Fruit fly (Drosophila melanogaster) Kc167 (cell line): ENCODE measurements around the gene Gr10a.

Source experiments
- Sin3A ChIP-seq: fragments of >200 bp; optimal IDR thresholded peaks from 2 replicates; lab custom pipeline; 2018; ENCODE audit warnings: missing external identifiers
- h ChIP-seq: fragments of >200 bp; optimal IDR thresholded peaks from 3 replicates; lab custom pipeline; 2018; ENCODE audit warnings: missing external identifiers
- psq ChIP-seq: fragments of >200 bp; optimal IDR thresholded peaks from 2 replicates; lab custom pipeline; 2017; ENCODE audit warnings: missing external identifiers

DNA sequence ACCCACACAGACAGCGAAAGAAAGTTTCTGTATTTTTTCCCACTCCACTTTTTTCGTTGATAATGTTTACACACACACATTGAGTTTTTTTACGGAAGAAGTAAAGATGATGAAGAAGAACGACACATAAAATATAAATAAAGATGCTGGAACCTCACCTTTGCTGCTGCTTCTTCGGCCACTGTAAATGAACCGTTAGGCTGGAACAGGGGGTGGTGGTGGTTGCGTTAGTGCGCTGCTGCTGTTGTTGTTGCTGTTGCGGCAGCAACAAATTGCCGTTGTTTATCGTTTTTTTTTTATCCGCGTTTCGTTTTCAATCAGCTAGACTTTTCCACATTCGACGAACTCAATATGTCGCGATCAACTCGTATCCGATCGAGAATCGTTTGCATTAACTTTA is 36.4 kb upstream of the Gr10a start:
- TF ChIP-seq psq (lab: Kevin White, UChicago) = no peak
- TF ChIP-seq h (lab: Kevin White, UChicago) = no peak
- no peak for TF ChIP-seq Sin3A
